Fruit fly (Drosophila melanogaster): ENCODE results near the gene CG34456.

The CG34456 gene

dm6 chr3L:9410754-9411423 is 49.0 kb downstream of the CG34456 start, which contains the start of the genes CG4022 and Cpsf5 (continued):
- TF ChIP-seq ara (GFP tag; IDR thresholded peaks at IDR 0.05) (peak; percentile 87), E2f2 (GFP tag; IDR thresholded peaks at IDR 0.05) (peak; percentile 70), CG7357 (GFP tag; IDR thresholded peaks at IDR 0.05) (0 out of 3 replicates have a peak, but pooled peaks have one; percentile 55), CG6272 (GFP tag; IDR thresholded peaks at IDR 0.05) (peak; percentile 66), CG2202 (tag; optimal IDR thresholded peaks at IDR 0.05) (peak; percentile 69), usp (GFP tag; optimal IDR thresholded peaks at IDR 0.05) (no peak), Meics (GFP tag; optimal IDR thresholded peaks at IDR 0.05) (peak; percentile 78), CG10431 (GFP tag; optimal IDR thresholded peaks at IDR 0.05) (peak; percentile 81), HmgD (GFP tag; optimal IDR thresholded peaks at IDR 0.05) (no peak), Neu2 (GFP tag; optimal IDR thresholded peaks at IDR 0.05; ENCODE audit: borderline replicate concordance) (no peak), vvl (GFP tag; IDR thresholded peaks at IDR 0.05) (peak; percentile 85), ttk (GFP tag; IDR thresholded peaks at IDR 0.05) (peak; percentile 77), wek (GFP tag; optimal IDR thresholded peaks at IDR 0.05) (no peak), Deaf1 (tag; optimal IDR thresholded peaks at IDR 0.05) (peak; percentile 60), Ptx1 (GFP tag; IDR thresholded peaks at IDR 0.05) (peak; percentile 84), twi (tag; optimal IDR thresholded peaks at IDR 0.05) (peak; percentile 83), CG32772 (GFP tag; IDR thresholded peaks at IDR 0.05) (peak; percentile 79), CG43689 (GFP tag; IDR thresholded peaks at IDR 0.05) (peak; percentile 71; the same call in 1 of the 2 replicates), Dip2 (GFP tag; IDR thresholded peaks at IDR 0.05) (no peak), pb (GFP tag; optimal IDR thresholded peaks at IDR 0.05) (peak; percentile 31), odd (GFP tag; optimal IDR thresholded peaks at IDR 0.05) (peak; percentile 57), CG14965 (GFP tag; optimal IDR thresholded peaks at IDR 0.05; ENCODE audit: borderline replicate concordance) (no peak), Mad (GFP tag; optimal IDR thresholded peaks at IDR 0.05) (peak; percentile 85), ham (GFP tag; IDR thresholded peaks at IDR 0.05) (peak; percentile 52; the same call in 1 of the 2 replicates), tap (tag; optimal IDR thresholded peaks at IDR 0.05) (peak; percentile 81), dpn (GFP tag; optimal IDR thresholded peaks at IDR 0.05) (peak; percentile 66 to 85), ERR (GFP tag; optimal IDR thresholded peaks at IDR 0.05) (no peak), Fer3 (tag; optimal IDR thresholded peaks at IDR 0.05) (peak; percentile 78), CG1602 (GFP tag; optimal IDR thresholded peaks at IDR 0.05) (peak; percentile 73), CG17359 (tag; optimal IDR thresholded peaks at IDR 0.05) (peak; percentile 74), CG4707 (GFP tag; optimal IDR thresholded peaks at IDR 0.05) (peak; percentile 23), CG2129 (GFP tag; IDR thresholded peaks at IDR 0.05; ENCODE audit: partially characterized antibody) (no peak), Abd-B (GFP tag; optimal IDR thresholded peaks at IDR 0.05) (peak; percentile 86), Dad (GFP tag; optimal IDR thresholded peaks at IDR 0.05) (peak; percentile 34), gro (GFP tag; optimal IDR thresholded peaks at IDR 0.05) (peak; percentile 23), CG15479 (GFP tag; optimal IDR thresholded peaks at IDR 0.05) (peak; percentile 66), CG2120 (GFP tag; optimal IDR thresholded peaks at IDR 0.05) (peak; percentile 89), CG10366 (GFP tag; IDR thresholded peaks at IDR 0.05) (peak; percentile 86), zen (tag; optimal IDR thresholded peaks at IDR 0.05) (peak; percentile 86), CG9797 (GFP tag; optimal IDR thresholded peaks at IDR 0.05) (peak; percentile 89), her (GFP tag; optimal IDR thresholded peaks at IDR 0.05) (no peak), CG16815 (GFP tag; optimal IDR thresholded peaks at IDR 0.05) (peak; percentile 70), CG8290 (GFP tag; optimal IDR thresholded peaks at IDR 0.05) (peak; percentile 80), CG8290 (tag; optimal IDR thresholded peaks at IDR 0.05) (peak; percentile 31 to 35), tup (GFP tag; optimal IDR thresholded peaks at IDR 0.05) (peak; percentile 41), CG14014 (GFP tag; IDR thresholded peaks at IDR 0.05) (peak; percentile 82), CG12744 (GFP tag; optimal IDR thresholded peaks at IDR 0.05) (peak; percentile 62), CG12104 (GFP tag; optimal IDR thresholded peaks at IDR 0.05) (peak; percentile 85), CG11560 (tag; IDR thresholded peaks at IDR 0.05) (0 out of 3 replicates have a peak, but pooled peaks have one; percentile 20), CG17186 (GFP tag; optimal IDR thresholded peaks at IDR 0.05) (peak; percentile 90), Xrp1 (GFP tag; IDR thresholded peaks at IDR 0.05) (peak; percentile 89)

All from whole organism, embryonic.